Worm (Caenorhabditis elegans) whole organism, mixed stage, embryonic: ENCODE measurements around the gene F39F10.3.

ENCODE experiments used
- ham-2 ChIP-seq: fragments of 200-800 bp; sonication (Bioruptor generic); optimal IDR thresholded peaks from 2 replicates; lab custom pipeline; 2018; ENCODE audit warnings: mild to moderate bottlenecking, missing genetic modification characterization, missing compliant biosample characterization
- mls-2 ChIP-seq: sonication (generic microtip); optimal IDR thresholded peaks from 2 replicates; lab custom pipeline; 2016; ENCODE audit warnings: mild to moderate bottlenecking, missing genetic modification characterization, moderate library complexity, missing compliant biosample characterization

- TF ChIP-seq ham-2 (GFP tag; lab: Kevin White, UChicago) (no peak), mls-2 (no peak)
Measured at ce11 chrX:16868931-16869330, 22.9 kb upstream of the F39F10.3 start, which contains the start of gene aakg-2.
